Worm (Caenorhabditis elegans): Measurements from ENCODE around the gene osm-11.

ce11 chrX:17392182-17392581 is 29.2 kb downstream of the osm-11 start:
- TF ChIP-seq tra-4 (tag; optimal IDR thresholded peaks at IDR 0.05) = no peak
- no peak for TF ChIP-seq ets-7 (tag; optimal IDR thresholded peaks at IDR 0.05)
- TF ChIP-seq sea-1 (GFP tag; conservative IDR thresholded peaks at IDR 0.05) = no peak
